Worm (Caenorhabditis elegans) whole organism, L4 larva: ENCODE results near the gene atln-1.

ENCODE experiments used
- F26F4.8 ChIP-seq: fragments of 200-800 bp; sonication (Bioruptor generic); conservative IDR thresholded peaks from 2 replicates; pipeline ENCODE4 v1.3.6; 2022; ENCODE audit warnings: missing genetic modification characterization, missing compliant biosample characterization
- R02D3.7 ChIP-seq: fragments of 150-350 bp; sonication (generic microtip); optimal IDR thresholded peaks from 3 replicates; lab custom pipeline; 2014; ENCODE audit warnings: missing biosample characterization, missing genetic modification characterization
- Y5F2A.4 ChIP-seq: fragments of 200-800 bp; sonication (Bioruptor generic); optimal IDR thresholded peaks from 2 replicates; lab custom pipeline; 2018; ENCODE audit warnings: mild to moderate bottlenecking, missing genetic modification characterization, missing compliant biosample characterization
- Y75B8A.6 ChIP-seq: fragments of 200-800 bp; sonication (Bioruptor generic); IDR thresholded peaks from 2 replicates; pipeline ENCODE4 v1.3.6; 2022; ENCODE audit warnings: missing genetic modification reagents, missing genetic modification characterization, missing compliant biosample characterization
- aha-1 ChIP-seq: fragments of 150-350 bp; peaks from one replicate; lab custom pipeline; 2014; ENCODE audit warnings: missing biosample characterization, missing genetic modification characterization
- ama-1 ChIP-seq: fragments of 150-350 bp; optimal IDR thresholded peaks from 2 replicates; lab custom pipeline; 2014; ENCODE audit warnings: inconsistent platforms, mixed read lengths
- ceh-44 ChIP-seq: fragments of 200-800 bp; sonication (Bioruptor generic); IDR thresholded peaks from 2 replicates; pipeline ENCODE4 v1.3.6; 2022; ENCODE audit warnings: missing genetic modification reagents, missing genetic modification characterization, missing compliant biosample characterization
- ces-1 ChIP-seq: fragments of 150-350 bp; sonication (generic microtip); optimal IDR thresholded peaks from 4 replicates; lab custom pipeline; 2014; ENCODE audit warnings: missing biosample characterization, missing genetic modification reagents, missing genetic modification characterization
- ctbp-1 ChIP-seq: fragments of 200-800 bp; sonication (Bioruptor generic); IDR thresholded peaks from 2 replicates; pipeline ENCODE4 v1.3.6; 2022; ENCODE audit warnings: missing genetic modification reagents, missing genetic modification characterization, missing compliant biosample characterization
- daf-16 ChIP-seq, 3 experiments: sonication (generic microtip); optimal IDR thresholded peaks; 2 replicates each; lab custom pipeline; 2016 to 2017; ENCODE audit warnings: missing genetic modification characterization in 3 of 3, missing genetic modification reagents in 3 of 3, mild to moderate bottlenecking in 2 of 3, missing compliant biosample characterization in 2 of 3, missing biosample characterization in 1 of 3, moderate library complexity in 1 of 3
- daf-8 ChIP-seq: fragments of 200-800 bp; sonication (Bioruptor generic); IDR thresholded peaks from 2 replicates; pipeline ENCODE4 v1.3.6; 2022; ENCODE audit warnings: missing genetic modification characterization, missing compliant biosample characterization
- dmd-9 ChIP-seq: fragments of 200-800 bp; sonication (Bioruptor generic); IDR thresholded peaks from 2 replicates; pipeline ENCODE4 v1.3.6; 2022; ENCODE audit warnings: missing genetic modification reagents, missing genetic modification characterization, missing compliant biosample characterization
- fkh-10 ChIP-seq: fragments of 150-350 bp; optimal IDR thresholded peaks from 2 replicates; lab custom pipeline; 2014; ENCODE audit warnings: missing biosample characterization, missing genetic modification reagents, missing genetic modification characterization
- gei-8 ChIP-seq: fragments of 200-800 bp; sonication (Bioruptor generic); optimal IDR thresholded peaks from 2 replicates; lab custom pipeline; 2018; ENCODE audit warnings: mild to moderate bottlenecking, missing genetic modification characterization, missing compliant biosample characterization
- hif-1 ChIP-seq, 2 experiments: sonication (generic microtip); optimal IDR thresholded peaks; 2 replicates each; lab custom pipeline; 2016 to 2017; ENCODE audit warnings: missing compliant biosample characterization in 2 of 2, missing genetic modification characterization in 2 of 2, missing genetic modification reagents in 2 of 2, missing genotype in 2 of 2, mild to moderate bottlenecking in 1 of 2
- hlh-11 ChIP-seq: fragments of 200-800 bp; sonication (Bioruptor generic); optimal IDR thresholded peaks from 2 replicates; lab custom pipeline; 2018; ENCODE audit warnings: mild to moderate bottlenecking, missing genetic modification characterization, missing compliant biosample characterization
- hlh-30 ChIP-seq: sonication (generic microtip); optimal IDR thresholded peaks from 2 replicates; lab custom pipeline; 2017; ENCODE audit warnings: antibody characterized with exemption, mild to moderate bottlenecking, missing genetic modification characterization, missing compliant biosample characterization; ENCODE audit not compliant: insufficient read depth
- jun-1 ChIP-seq: fragments of 150-350 bp; optimal IDR thresholded peaks from 2 replicates; lab custom pipeline; 2014; ENCODE audit warnings: missing biosample characterization, missing genetic modification reagents, missing genetic modification characterization
- lim-7 ChIP-seq: fragments of 200-800 bp; sonication (Bioruptor generic); IDR thresholded peaks from 2 replicates; pipeline ENCODE4 v1.3.6; 2022; ENCODE audit warnings: missing genetic modification characterization, missing compliant biosample characterization
- lin-15B ChIP-seq: fragments of 150-350 bp; sonication (generic microtip); optimal IDR thresholded peaks from 3 replicates; lab custom pipeline; 2014; ENCODE audit warnings: missing biosample characterization, missing genetic modification characterization
- lin-38 ChIP-seq: fragments of 200-800 bp; sonication (Bioruptor generic); IDR thresholded peaks from 2 replicates; pipeline ENCODE4 v1.3.6; 2022; ENCODE audit warnings: missing genetic modification reagents, missing genetic modification characterization, missing compliant biosample characterization
- madf-5 ChIP-seq, 2 experiments: fragments of 200-800 bp; sonication (Bioruptor generic); IDR thresholded peaks; 2 replicates each; pipeline ENCODE4 v1.3.6; 2022; ENCODE audit warnings: missing compliant biosample characterization in 2 of 2, missing genetic modification characterization in 2 of 2
- madf-9 ChIP-seq: fragments of 200-800 bp; sonication (Bioruptor generic); conservative IDR thresholded peaks from 2 replicates; pipeline ENCODE4 v1.3.6; 2022; ENCODE audit warnings: missing genetic modification reagents, missing genetic modification characterization, missing compliant biosample characterization
- mep-1 ChIP-seq: fragments of 150-350 bp; sonication (generic microtip); optimal IDR thresholded peaks from 3 replicates; lab custom pipeline; 2014; ENCODE audit warnings: missing biosample characterization, missing genetic modification characterization
- mxl-2 ChIP-seq: fragments of 200-800 bp; sonication (Bioruptor generic); conservative IDR thresholded peaks from 2 replicates; pipeline ENCODE4 v1.3.6; 2022; ENCODE audit warnings: missing genetic modification reagents, missing genetic modification characterization, missing compliant biosample characterization
- mxl-3 ChIP-seq: fragments of 200-800 bp; sonication (Bioruptor generic); optimal IDR thresholded peaks from 2 replicates; lab custom pipeline; 2018; ENCODE audit warnings: mild to moderate bottlenecking, missing genetic modification characterization, missing compliant biosample characterization
- nhr-10 ChIP-seq: fragments of 150-350 bp; optimal IDR thresholded peaks from 2 replicates; lab custom pipeline; 2014; ENCODE audit warnings: missing biosample characterization, missing genetic modification characterization
- nhr-102 ChIP-seq: sonication (generic microtip); optimal IDR thresholded peaks from 2 replicates; lab custom pipeline; 2016; ENCODE audit warnings: mild to moderate bottlenecking, missing genetic modification characterization, moderate library complexity, missing compliant biosample characterization
- nhr-111 ChIP-seq: fragments of 200-800 bp; sonication (Bioruptor generic); optimal IDR thresholded peaks from 2 replicates; lab custom pipeline; 2018; ENCODE audit warnings: mild to moderate bottlenecking, missing genetic modification characterization, missing compliant biosample characterization
- nhr-48 ChIP-seq: sonication (generic microtip); optimal IDR thresholded peaks from 2 replicates; lab custom pipeline; 2016; ENCODE audit warnings: mild to moderate bottlenecking, missing genetic modification characterization, missing compliant biosample characterization
- nhr-6 ChIP-seq: fragments of 150-350 bp; optimal IDR thresholded peaks from 2 replicates; lab custom pipeline; 2014; ENCODE audit warnings: missing biosample characterization, missing genetic modification characterization
- php-3 ChIP-seq: fragments of 200-800 bp; sonication (Bioruptor generic); IDR thresholded peaks from 2 replicates; pipeline ENCODE4 v1.3.6; 2022; ENCODE audit warnings: missing genetic modification reagents, missing genetic modification characterization, missing compliant biosample characterization
- saeg-2 ChIP-seq: fragments of 200-800 bp; sonication (Bioruptor generic); IDR thresholded peaks from 2 replicates; pipeline ENCODE4 v1.3.6; 2022; ENCODE audit warnings: missing genetic modification reagents, missing genetic modification characterization, missing compliant biosample characterization
- sdz-12 ChIP-seq: fragments of 200-800 bp; sonication (Bioruptor generic); optimal IDR thresholded peaks from 2 replicates; lab custom pipeline; 2018; ENCODE audit warnings: mild to moderate bottlenecking, missing genetic modification characterization, missing compliant biosample characterization
- set-16 ChIP-seq: fragments of 200-800 bp; sonication (Bioruptor generic); IDR thresholded peaks from 2 replicates; pipeline ENCODE4 v1.3.6; 2022; ENCODE audit warnings: missing genetic modification reagents, missing genetic modification characterization, missing compliant biosample characterization
- snpc-1.2 ChIP-seq: fragments of 200-800 bp; sonication (Bioruptor generic); IDR thresholded peaks from 2 replicates; pipeline ENCODE4 v1.3.6; 2022; ENCODE audit warnings: missing genetic modification reagents, missing genetic modification characterization, missing compliant biosample characterization
- snpc-4 ChIP-seq: fragments of 150-350 bp; optimal IDR thresholded peaks from 2 replicates; lab custom pipeline; 2014; ENCODE audit warnings: missing biosample characterization, missing genetic modification characterization
- spr-3 ChIP-seq: fragments of 200-800 bp; sonication (Bioruptor generic); optimal IDR thresholded peaks from 2 replicates; lab custom pipeline; 2018; ENCODE audit warnings: mild to moderate bottlenecking, missing genetic modification characterization, missing compliant biosample characterization
- unc-130 ChIP-seq: sonication (generic microtip); optimal IDR thresholded peaks from 2 replicates; lab custom pipeline; 2016; ENCODE audit warnings: missing genetic modification reagents, missing genetic modification characterization, missing compliant biosample characterization
- unc-39 ChIP-seq: sonication (generic microtip); optimal IDR thresholded peaks from 2 replicates; lab custom pipeline; 2017; ENCODE audit warnings: missing biosample characterization, missing genetic modification characterization
- unc-62 ChIP-seq, 3 experiments: fragments of 150-350 bp in 1 of 3; sonication (generic microtip); optimal IDR thresholded peaks in 2 of 3; peaks in 1 of 3; 1 replicate in 1 of 3; 2 replicates in 2 of 3; lab custom pipeline; 2014 to 2017; ENCODE audit warnings: missing biosample characterization in 3 of 3, missing genetic modification characterization in 3 of 3, missing genetic modification reagents in 3 of 3, missing genotype in 1 of 3
- zip-2 ChIP-seq: fragments of 150-350 bp; optimal IDR thresholded peaks from 2 replicates; lab custom pipeline; 2014; ENCODE audit warnings: missing biosample characterization, missing genetic modification characterization
- ztf-11 ChIP-seq: fragments of 150-350 bp; optimal IDR thresholded peaks from 2 replicates; lab custom pipeline; 2014; ENCODE audit warnings: missing biosample characterization, missing genetic modification characterization

The atln-1 gene

ce11 chrIV:2770067-2770466, 18.4 kb upstream of the atln-1 start:
- no peak for TF ChIP-seq hlh-30 (tag; lab: Kevin White, UChicago)
- peak in 1 of 2 experiments; percentile 93 for TF ChIP-seq unc-62 (GFP tag; optimal IDR thresholded peaks at IDR 0.05 in 1 of 2; lab: Kevin White, UChicago)
- TF ChIP-seq unc-62 (tag; optimal IDR thresholded peaks at IDR 0.05; lab: Kevin White, UChicago) = no peak
- TF ChIP-seq aha-1 = peak; percentile 38
- no peak for TF ChIP-seq ceh-44 (GFP tag; lab: Robert Waterston, UW)

ce11 chrIV:2770835-2771234, 17.7 kb upstream of the atln-1 start:
- TF ChIP-seq F26F4.8 (GFP tag; lab: Robert Waterston, UW) (no peak), Y75B8A.6 (no peak), sdz-12 (peak; percentile 52), madf-9 (GFP tag; lab: Robert Waterston, UW) (peak; percentile 6; the same call in 1 of the 2 replicates), aha-1 (peak; percentile 93), ces-1 (no peak), spr-3 (GFP tag; lab: Kevin White, UChicago) (peak; percentile 12), lim-7 (0 out of 2 replicates have a peak, but pooled peaks have one; percentile 37), set-16 (GFP tag; lab: Robert Waterston, UW) (peak; percentile 79), snpc-1.2 (peak; percentile 55; the same call in 1 of the 2 replicates)

DNA sequence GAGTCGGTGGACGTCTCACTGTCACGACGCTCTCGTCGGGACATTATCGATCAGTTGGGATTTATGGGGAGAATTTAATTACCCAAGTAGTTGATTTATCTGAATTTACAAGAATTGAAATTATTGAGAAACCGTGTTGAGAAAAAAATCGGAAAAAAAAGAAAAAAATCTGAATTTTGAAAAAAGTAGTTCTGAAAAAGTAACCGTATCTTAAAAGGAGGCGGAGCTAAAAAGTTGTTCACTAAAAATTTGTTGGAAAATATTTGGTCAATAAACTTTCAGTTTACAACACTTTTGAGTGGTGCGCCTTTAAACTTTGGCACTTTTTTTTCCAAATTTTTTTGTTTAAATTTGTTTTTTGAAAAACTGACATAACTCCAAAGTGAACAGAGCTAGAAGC, 16.8 kb upstream of the atln-1 start, which contains the start of gene Y54G2A.11:
Y54G2A.11 (minus strand) TSS at position 101 of the 400 bp plus-strand sequence.
- TF ChIP-seq lin-15B (tag; lab: Kevin White, UChicago) (no peak), nhr-6 (no peak), php-3 (GFP tag; lab: Robert Waterston, UW) (no peak), nhr-111 (GFP tag; lab: Kevin White, UChicago) (no peak), hlh-11 (tag; lab: Kevin White, UChicago) (no peak), daf-16 (GFP tag; optimal IDR thresholded peaks at IDR 0.05; lab: Kevin White, UChicago) (no peak), daf-16 (tag; optimal IDR thresholded peaks at IDR 0.05; lab: Kevin White, UChicago) (no peak), fkh-10 (GFP tag; lab: Kevin White, UChicago) (no peak), set-16 (GFP tag; lab: Robert Waterston, UW) (no peak), R02D3.7 (tag; lab: Kevin White, UChicago) (no peak), nhr-102 (tag; lab: Kevin White, UChicago) (no peak), daf-8 (GFP tag; lab: Robert Waterston, UW) (no peak), nhr-48 (no peak), saeg-2 (GFP tag; lab: Robert Waterston, UW) (no peak), unc-39 (no peak), hif-1 (tag; optimal IDR thresholded peaks at IDR 0.05; lab: Kevin White, UChicago) (no peak), snpc-4 (tag; lab: Kevin White, UChicago) (no peak), snpc-1.2 (no peak), mep-1 (tag; lab: Kevin White, UChicago) (no peak)

DNA sequence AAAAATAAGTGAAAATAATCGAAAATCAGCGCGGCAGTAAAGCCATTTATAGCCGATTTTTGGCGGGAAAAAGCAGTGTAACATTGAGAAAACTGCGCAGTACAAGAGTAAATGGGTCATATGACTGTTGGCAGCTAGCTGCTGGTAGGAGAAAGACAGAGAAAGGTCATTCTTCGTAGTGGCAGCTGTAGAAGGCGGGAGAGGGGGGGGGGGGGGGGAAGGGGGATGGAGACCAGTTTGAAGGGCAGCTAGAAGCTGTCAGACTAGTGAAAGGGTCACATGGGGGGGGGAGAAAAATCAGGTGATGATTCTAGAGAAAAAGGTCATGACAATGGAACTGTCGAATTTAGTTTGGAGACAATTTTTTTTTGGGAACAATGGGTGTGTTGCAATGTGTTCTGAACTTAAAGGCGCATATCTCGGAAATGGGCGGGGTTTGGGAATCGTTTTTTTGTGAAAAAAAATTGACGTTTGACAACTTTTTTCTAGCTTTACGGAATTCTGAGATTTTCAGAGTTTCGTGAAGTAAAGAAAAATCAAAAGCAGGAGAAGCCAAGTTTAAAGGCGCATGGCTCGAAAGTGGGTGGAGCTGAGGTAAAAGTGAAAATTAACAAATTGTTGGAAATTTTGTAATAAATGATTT, 16.2 kb upstream of the atln-1 start:
- no peak for TF ChIP-seq ztf-11 (tag; lab: Kevin White, UChicago)
- peak; percentile 50 for TF ChIP-seq ama-1 (lab: Kevin White, UChicago)
- TF ChIP-seq unc-130 = no peak
- peak; percentile 33; the same call in 1 of the 2 replicates for TF ChIP-seq lin-38 (GFP tag; lab: Robert Waterston, UW)
- no peak for TF ChIP-seq jun-1 (tag; lab: Kevin White, UChicago)
- TF ChIP-seq set-16 (GFP tag; lab: Robert Waterston, UW) = peak; percentile 85
- TF ChIP-seq unc-62 (GFP tag; optimal IDR thresholded peaks at IDR 0.05 in 1 of 2; lab: Kevin White, UChicago) = peak in 1 of 2 experiments; percentile 58
- TF ChIP-seq unc-62 (tag; optimal IDR thresholded peaks at IDR 0.05; lab: Kevin White, UChicago) = no peak
- TF ChIP-seq madf-5 (GFP tag; IDR thresholded peaks at IDR 0.05; lab: Robert Waterston, UW) = no peak
- TF ChIP-seq mxl-3 (GFP tag; lab: Kevin White, UChicago) = peak; percentile 1
- peak; percentile 40 for TF ChIP-seq gei-8 (GFP tag; lab: Kevin White, UChicago)
- no peak for TF ChIP-seq nhr-10 (tag; lab: Kevin White, UChicago)
- no peak for TF ChIP-seq zip-2 (tag; lab: Kevin White, UChicago)
- TF ChIP-seq snpc-1.2 = no peak
- TF ChIP-seq nhr-111 (GFP tag; lab: Kevin White, UChicago) = peak; percentile 44
- no peak for TF ChIP-seq Y5F2A.4 (GFP tag; lab: Kevin White, UChicago)
- TF ChIP-seq hlh-11 (tag; lab: Kevin White, UChicago) = peak; percentile 70
- TF ChIP-seq mxl-2 (GFP tag; lab: Robert Waterston, UW) = no peak
- no peak for TF ChIP-seq ctbp-1
- no peak for TF ChIP-seq nhr-102 (tag; lab: Kevin White, UChicago)
- no peak for TF ChIP-seq dmd-9 (GFP tag; lab: Robert Waterston, UW)
- TF ChIP-seq hlh-30 (tag; lab: Kevin White, UChicago) = peak; percentile 74
- no peak for TF ChIP-seq unc-39
- TF ChIP-seq Y75B8A.6 = no peak
